Worm (Caenorhabditis elegans): ENCODE results near the gene pals-23.

DNA sequence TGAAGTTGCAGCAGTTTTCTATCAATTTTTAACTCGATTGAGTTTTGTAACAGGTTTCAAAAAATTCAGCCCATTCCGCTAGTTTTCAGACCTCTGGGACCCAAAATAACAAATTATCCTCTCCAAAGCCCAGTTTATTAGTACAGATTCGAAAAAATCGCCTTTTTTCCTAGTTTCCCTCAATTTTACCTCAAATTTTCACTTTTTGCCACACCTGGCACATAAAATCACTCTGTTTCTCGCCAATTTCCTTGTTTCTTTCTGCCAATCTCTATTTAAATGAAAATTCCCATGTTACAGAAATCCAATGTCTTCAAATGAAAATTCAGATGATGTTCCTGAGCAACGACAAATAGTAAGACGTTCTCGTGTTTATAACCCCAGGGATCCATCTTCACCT, 7.5 kb downstream of the pals-23 start, which contains the start of gene pals-22:
- TF ChIP-seq blmp-1 (tag; optimal IDR thresholded peaks at IDR 0.05) (no peak), ztf-11 (tag; optimal IDR thresholded peaks at IDR 0.05) (no peak), unc-62 (GFP tag; optimal IDR thresholded peaks at IDR 0.05) (no peak), flh-1 (GFP tag; optimal IDR thresholded peaks at IDR 0.05) (no peak), lin-13 (tag; optimal IDR thresholded peaks at IDR 0.05) (no peak), lsy-2 (tag; optimal IDR thresholded peaks at IDR 0.05) (no peak), sptf-1 (tag; optimal IDR thresholded peaks at IDR 0.05) (no peak), nhr-237 (tag; optimal IDR thresholded peaks at IDR 0.05) (no peak), mls-2 (tag; optimal IDR thresholded peaks at IDR 0.05) (no peak), nhr-76 (tag; optimal IDR thresholded peaks at IDR 0.05) (no peak), pha-4 (tag; optimal IDR thresholded peaks at IDR 0.05) (no peak), unc-39 (tag; optimal IDR thresholded peaks at IDR 0.05) (no peak), ceh-43 (GFP tag; optimal IDR thresholded peaks at IDR 0.05) (no peak)
